Worm (Caenorhabditis elegans) whole organism, young adult: ENCODE results near the gene mcm-2.

ENCODE experiments used
- B0261.1 ChIP-seq: sonication (generic microtip); optimal IDR thresholded peaks from 2 replicates; lab custom pipeline; 2016; ENCODE audit warnings: mild to moderate bottlenecking, missing genetic modification characterization, moderate library complexity, missing compliant biosample characterization
- Y79H2A.3 ChIP-seq: fragments of 200-800 bp; sonication (Bioruptor generic); conservative IDR thresholded peaks from 2 replicates; pipeline ENCODE4 v1.3.6; 2022; ENCODE audit warnings: missing genetic modification reagents, missing genetic modification characterization, missing compliant biosample characterization
- ZK185.1 ChIP-seq: sonication (generic microtip); optimal IDR thresholded peaks from 2 replicates; lab custom pipeline; 2016; ENCODE audit warnings: mild to moderate bottlenecking, missing genetic modification characterization, missing compliant biosample characterization; ENCODE audit not compliant: poor library complexity, severe bottlenecking
- aptf-2 ChIP-seq: fragments of 200-800 bp; sonication (Bioruptor generic); conservative IDR thresholded peaks from 2 replicates; pipeline ENCODE4 v1.3.6; 2022; ENCODE audit warnings: missing genetic modification reagents, missing genetic modification characterization, missing compliant biosample characterization
- atf-7 ChIP-seq: sonication (generic microtip); optimal IDR thresholded peaks from 2 replicates; lab custom pipeline; 2017; ENCODE audit warnings: mild to moderate bottlenecking, missing genetic modification characterization, missing compliant biosample characterization
- bed-2 ChIP-seq: fragments of 200-800 bp; sonication (Bioruptor generic); IDR thresholded peaks from 2 replicates; pipeline ENCODE4 v1.3.6; 2022; ENCODE audit warnings: missing genetic modification reagents, missing genetic modification characterization, missing compliant biosample characterization
- ceh-27 ChIP-seq: fragments of 200-800 bp; sonication (Bioruptor generic); optimal IDR thresholded peaks from 2 replicates; lab custom pipeline; 2018; ENCODE audit warnings: mild to moderate bottlenecking, missing genetic modification characterization, moderate library complexity, missing compliant biosample characterization
- ceh-91 ChIP-seq: fragments of 200-800 bp; sonication (Bioruptor generic); IDR thresholded peaks from 2 replicates; pipeline ENCODE4 v1.3.6; 2022; ENCODE audit warnings: missing genetic modification reagents, missing genetic modification characterization, missing compliant biosample characterization
- die-1 ChIP-seq: sonication (generic microtip); optimal IDR thresholded peaks from 2 replicates; lab custom pipeline; 2016; ENCODE audit warnings: missing genotype, mild to moderate bottlenecking, missing genetic modification characterization, missing compliant biosample characterization
- dox-1 ChIP-seq: fragments of 200-800 bp; sonication (Bioruptor generic); IDR thresholded peaks from 2 replicates; pipeline ENCODE4 v1.3.6; 2022; ENCODE audit warnings: missing genetic modification reagents, missing genetic modification characterization, missing compliant biosample characterization
- dpff-1 ChIP-seq: sonication (generic microtip); optimal IDR thresholded peaks from 2 replicates; lab custom pipeline; 2017; ENCODE audit warnings: mild to moderate bottlenecking, missing genetic modification characterization, missing compliant biosample characterization
- dpl-1 ChIP-seq: fragments of 150-350 bp; optimal IDR thresholded peaks from 2 replicates; lab custom pipeline; 2014; ENCODE audit warnings: missing biosample characterization, missing genetic modification reagents, missing genetic modification characterization
- efl-1 ChIP-seq: fragments of 150-350 bp; optimal IDR thresholded peaks from 2 replicates; lab custom pipeline; 2014; ENCODE audit warnings: missing biosample characterization, missing genetic modification reagents, missing genetic modification characterization
- egrh-3 ChIP-seq: fragments of 200-800 bp; sonication (Bioruptor generic); IDR thresholded peaks from 2 replicates; pipeline ENCODE4 v1.3.6; 2022; ENCODE audit warnings: missing genetic modification reagents, missing genetic modification characterization, missing compliant biosample characterization
- ekl-4 ChIP-seq: fragments of 200-800 bp; sonication (Bioruptor generic); IDR thresholded peaks from 2 replicates; pipeline ENCODE4 v1.3.6; 2022; ENCODE audit warnings: missing genetic modification reagents, missing genetic modification characterization, missing compliant biosample characterization
- him-1 ChIP-seq: sonication (generic microtip); optimal IDR thresholded peaks from 2 replicates; lab custom pipeline; 2016; ENCODE audit warnings: missing genotype, missing genetic modification reagents, missing genetic modification characterization, missing compliant biosample characterization
- hrde-1 ChIP-seq: sonication (generic microtip); optimal IDR thresholded peaks from 2 replicates; lab custom pipeline; 2016; ENCODE audit warnings: missing genetic modification characterization, mild to moderate bottlenecking, missing compliant biosample characterization, moderate library complexity, missing genotype, missing genetic modification reagents, borderline replicate concordance
- lin-35 ChIP-seq, 3 experiments: fragments of 150-350 bp in 2 of 3; sonication (generic microtip) in 1 of 3; optimal IDR thresholded peaks; 2 replicates each; lab custom pipeline; 2014 to 2018; ENCODE audit warnings: missing biosample characterization in 3 of 3, missing genetic modification characterization in 3 of 3, missing genetic modification reagents in 3 of 3
- lir-1 ChIP-seq: fragments of 200-800 bp; sonication (Bioruptor generic); conservative IDR thresholded peaks from 2 replicates; pipeline ENCODE4 v1.3.6; 2022; ENCODE audit warnings: missing genetic modification reagents, missing genetic modification characterization, missing compliant biosample characterization
- lsl-1 ChIP-seq: fragments of 200-800 bp; sonication (Bioruptor generic); optimal IDR thresholded peaks from 2 replicates; lab custom pipeline; 2018; ENCODE audit warnings: mild to moderate bottlenecking, missing genetic modification characterization, moderate library complexity, missing compliant biosample characterization
- lsy-27 ChIP-seq: sonication (generic microtip); optimal IDR thresholded peaks from 2 replicates; lab custom pipeline; 2017; ENCODE audit warnings: missing genetic modification characterization, mild to moderate bottlenecking, missing compliant biosample characterization, antibody characterized with exemption, missing genotype, borderline replicate concordance; ENCODE audit not compliant: insufficient read depth
- mcd-1 ChIP-seq: fragments of 200-800 bp; sonication (Bioruptor generic); IDR thresholded peaks from 2 replicates; pipeline ENCODE4 v1.3.6; 2022; ENCODE audit warnings: missing genetic modification reagents, missing genetic modification characterization, missing compliant biosample characterization
- mes-4 ChIP-seq: sonication (generic microtip); optimal IDR thresholded peaks from 2 replicates; lab custom pipeline; 2016; ENCODE audit warnings: missing genotype, missing genetic modification characterization, missing compliant biosample characterization
- nhr-27 ChIP-seq: fragments of 200-800 bp; sonication (Bioruptor generic); optimal IDR thresholded peaks from 2 replicates; lab custom pipeline; 2018; ENCODE audit warnings: mild to moderate bottlenecking, missing genetic modification characterization, moderate library complexity, missing compliant biosample characterization
- nhr-80 ChIP-seq: sonication (generic microtip); optimal IDR thresholded peaks from 2 replicates; lab custom pipeline; 2016; ENCODE audit warnings: missing genetic modification characterization, missing compliant biosample characterization
- nhr-90 ChIP-seq: sonication (generic microtip); optimal IDR thresholded peaks from 2 replicates; lab custom pipeline; 2016; ENCODE audit warnings: missing genotype, mild to moderate bottlenecking, missing genetic modification characterization, missing compliant biosample characterization
- rcor-1 ChIP-seq: fragments of 200-800 bp; sonication (Bioruptor generic); IDR thresholded peaks from 2 replicates; pipeline ENCODE4 v1.3.6; 2022; ENCODE audit warnings: missing genetic modification reagents, missing genetic modification characterization, missing compliant biosample characterization
- rpc-1 ChIP-seq, 2 experiments: fragments of 150-350 bp in 1 of 2; sonication (generic microtip) in 1 of 2; optimal IDR thresholded peaks; 2 replicates each; lab custom pipeline; 2014 to 2018; ENCODE audit warnings: missing biosample characterization in 1 of 2, missing genetic modification characterization in 1 of 2, missing genetic modification reagents in 1 of 2, missing genotype in 1 of 2
- snpc-4 ChIP-seq, 5 experiments: fragments of 150-350 bp in 1 of 5; sonication (generic microtip) in 4 of 5; optimal IDR thresholded peaks; 2 replicates each; lab custom pipeline; 2014 to 2018; ENCODE audit warnings: missing genetic modification characterization in 5 of 5, missing biosample characterization in 3 of 5, antibody characterized with exemption in 2 of 5, mild to moderate bottlenecking in 2 of 5, missing compliant biosample characterization in 2 of 5, missing genotype in 2 of 5, moderate library complexity in 2 of 5, missing genetic modification reagents in 1 of 5
- tbp1 ChIP-seq: fragments of 200-800 bp; sonication (Bioruptor generic); optimal IDR thresholded peaks from 2 replicates; lab custom pipeline; 2018; ENCODE audit warnings: mild to moderate bottlenecking, missing genetic modification characterization, missing compliant biosample characterization
- zim-3 ChIP-seq: sonication (generic microtip); optimal IDR thresholded peaks from 2 replicates; lab custom pipeline; 2017; ENCODE audit warnings: mild to moderate bottlenecking, missing genetic modification characterization, moderate library complexity, missing compliant biosample characterization
- ztf-18 ChIP-seq: sonication (generic microtip); optimal IDR thresholded peaks from 2 replicates; lab custom pipeline; 2016; ENCODE audit warnings: missing genotype, mild to moderate bottlenecking, missing genetic modification characterization, missing compliant biosample characterization
- ztf-25 ChIP-seq: fragments of 200-800 bp; sonication (Bioruptor generic); IDR thresholded peaks from 2 replicates; pipeline ENCODE4 v1.3.6; 2022; ENCODE audit warnings: missing genetic modification reagents, missing genetic modification characterization, missing compliant biosample characterization

The mcm-2 gene

DNA sequence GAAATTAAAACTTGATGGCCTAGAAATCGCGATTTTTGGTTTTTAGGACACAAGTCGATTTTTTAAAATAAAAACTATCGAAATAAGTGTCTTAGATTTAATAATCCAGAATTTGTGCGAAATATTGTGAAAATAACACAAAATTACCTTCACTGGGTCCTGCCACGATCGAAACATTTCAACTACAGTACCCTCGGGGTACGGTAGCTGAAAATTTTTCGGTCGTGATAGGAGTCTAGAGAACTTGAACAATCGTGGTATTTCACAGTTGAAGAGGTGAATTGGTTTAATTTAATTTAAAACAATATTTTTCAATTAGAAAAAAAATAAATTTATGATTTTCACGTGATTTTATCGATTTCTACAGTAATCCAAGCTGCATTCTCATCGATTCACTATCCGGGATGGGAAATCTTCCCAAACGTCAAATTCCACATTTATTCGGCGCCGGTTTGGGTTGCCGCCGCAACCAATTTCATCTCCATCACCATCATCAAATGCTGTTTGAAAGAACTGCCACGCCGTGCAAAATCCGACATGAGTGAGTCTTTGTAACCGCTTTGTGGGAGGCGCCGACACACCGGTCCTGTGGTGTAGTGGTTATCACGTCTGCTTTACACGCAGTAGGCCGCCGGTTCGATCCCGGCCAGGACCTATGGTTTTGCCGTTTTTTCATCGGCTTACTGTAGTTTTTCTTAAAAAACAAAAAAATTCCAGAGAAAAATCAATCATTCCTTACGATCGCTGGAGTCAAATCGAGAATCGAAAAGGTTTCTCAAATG is 47.4 kb downstream of the mcm-2 start (continued):
- TF ChIP-seq ceh-91 (GFP tag; lab: Robert Waterston, UW) (no peak), aptf-2 (GFP tag; lab: Robert Waterston, UW) (no peak), ekl-4 (GFP tag; lab: Robert Waterston, UW) (no peak), rpc-1 (optimal IDR thresholded peaks at IDR 0.05; lab: Kevin White, UChicago) (peak; percentile 46), rpc-1 (tag; optimal IDR thresholded peaks at IDR 0.05; lab: Kevin White, UChicago) (peak; percentile 69), ceh-27 (peak; percentile 56), B0261.1 (tag; lab: Kevin White, UChicago) (peak; percentile 81), mes-4 (tag; lab: Kevin White, UChicago) (no peak), dpl-1 (GFP tag; lab: Kevin White, UChicago) (no peak), ztf-18 (tag; lab: Kevin White, UChicago) (peak; percentile 7), nhr-80 (peak; percentile 8), nhr-27 (tag; lab: Kevin White, UChicago) (no peak), nhr-90 (peak; percentile 14), hrde-1 (tag; lab: Kevin White, UChicago) (no peak), tbp1 (peak; percentile 89), zim-3 (tag; lab: Kevin White, UChicago) (no peak), snpc-4 (GFP tag; optimal IDR thresholded peaks at IDR 0.05; lab: Kevin White, UChicago) (no peak), snpc-4 (tag; optimal IDR thresholded peaks at IDR 0.05; lab: Kevin White, UChicago) (peak in 3 of 4 experiments; percentile 12 to 43 (median 42)), lin-35 (GFP tag; optimal IDR thresholded peaks at IDR 0.05; lab: Kevin White, UChicago) (peak in 1 of 3 experiments; percentile 5), lsl-1 (GFP tag; lab: Kevin White, UChicago) (peak; percentile 74), dox-1 (no peak), dpff-1 (no peak)

DNA sequence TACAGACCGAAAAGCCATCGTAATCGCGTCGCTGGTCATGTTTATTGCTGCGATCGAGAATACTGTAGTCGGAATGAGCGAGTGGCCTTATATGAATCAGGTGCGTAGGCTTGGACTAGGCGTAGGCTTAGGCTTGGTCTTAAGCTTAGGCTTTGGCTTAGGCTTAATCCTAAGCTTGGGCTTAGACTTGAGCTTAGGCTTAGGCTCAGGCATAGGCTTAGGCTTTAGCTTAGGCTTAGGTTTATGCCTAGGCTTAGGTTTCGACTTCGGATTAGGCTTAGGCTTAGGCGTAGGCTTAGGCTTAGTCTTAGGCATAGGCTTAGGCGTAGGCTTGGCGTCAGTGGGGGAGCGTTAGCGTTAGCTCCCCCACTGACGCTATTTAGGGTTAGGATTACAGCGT is 51.6 kb downstream of the mcm-2 start:
- TF ChIP-seq ceh-27 (no peak), egrh-3 (no peak)

DNA sequence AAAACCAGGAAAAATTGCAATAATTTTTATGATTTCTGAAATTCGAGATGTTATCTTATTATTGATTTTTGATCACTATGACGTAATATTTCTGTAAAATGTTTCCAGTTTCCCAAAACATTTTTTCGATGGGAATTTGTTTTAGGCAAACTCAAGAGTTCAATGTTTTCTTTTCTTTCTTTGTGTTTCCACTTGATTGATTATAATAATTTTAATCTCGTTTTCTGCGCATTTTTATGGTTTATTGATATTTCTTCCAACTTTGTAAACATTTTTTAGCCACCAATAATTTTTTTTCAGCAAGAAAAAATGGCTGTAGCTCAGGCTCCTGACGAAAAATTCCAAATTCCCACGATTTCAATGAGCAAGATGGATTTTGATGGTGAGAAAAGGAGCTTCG is 52.2 kb downstream of the mcm-2 start, which contains the start of gene W03C9.6:
TSS of gene W03C9.6 (plus strand) at position 301 of the 400 bp plus-strand sequence.
- no peak for TF ChIP-seq bed-2 (GFP tag; lab: Robert Waterston, UW)
- TF ChIP-seq die-1 (tag; lab: Kevin White, UChicago), result no peak
- no peak for TF ChIP-seq lsy-27 (tag; lab: Kevin White, UChicago)
- TF ChIP-seq Y79H2A.3 (GFP tag; lab: Robert Waterston, UW), result no peak
- TF ChIP-seq lir-1 (GFP tag; lab: Robert Waterston, UW), result no peak
- no peak for TF ChIP-seq atf-7 (tag; lab: Kevin White, UChicago)
- no peak for TF ChIP-seq efl-1 (GFP tag; lab: Kevin White, UChicago)
- no peak for TF ChIP-seq mcd-1 (GFP tag; lab: Robert Waterston, UW)
- no peak for TF ChIP-seq him-1
- no peak for TF ChIP-seq aptf-2 (GFP tag; lab: Robert Waterston, UW)
- TF ChIP-seq ztf-25 (GFP tag; lab: Robert Waterston, UW), result no peak

DNA sequence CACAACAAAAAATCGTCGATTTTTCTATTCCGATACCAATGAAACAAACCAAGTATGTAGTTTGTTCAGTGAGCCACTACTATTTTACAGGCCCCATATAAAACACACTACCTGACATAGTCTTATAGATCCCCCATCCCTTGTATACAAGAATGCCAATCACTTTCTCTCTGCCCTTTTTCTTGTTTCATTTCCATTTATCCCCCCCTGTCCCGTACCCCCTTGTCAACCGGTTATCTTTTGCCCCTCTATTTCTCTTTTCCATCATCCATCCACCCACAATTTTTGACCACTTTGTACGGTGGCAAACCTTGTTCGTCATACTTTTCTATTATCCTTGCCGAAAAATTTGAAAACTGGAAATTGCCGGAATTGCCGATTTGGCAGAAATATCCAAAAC is 53.5 kb downstream of the mcm-2 start:
- no peak for TF ChIP-seq rcor-1 (GFP tag; lab: Robert Waterston, UW)
- TF ChIP-seq ZK185.1, result no peak
